Fruit fly (Drosophila melanogaster) whole organism, embryonic: ENCODE measurements around the gene mAChR-B.

Experiments
- ATbp ChIP-seq: fragments of 200-800 bp; sonication (Bioruptor generic); optimal IDR thresholded peaks from 2 replicates; lab custom pipeline; 2017; ENCODE audit warnings: missing biosample characterization, mild to moderate bottlenecking, missing genetic modification characterization, missing genetic modification reagents
- Awh ChIP-seq: fragments of 200-800 bp; sonication (Bioruptor generic); IDR thresholded peaks from 2 replicates; pipeline ENCODE4, ENCODE4 v1.3.6; 2022; ENCODE audit warnings: missing biosample characterization, missing genetic modification characterization
- B-H1 ChIP-seq: fragments of 200-800 bp; sonication (Bioruptor generic); IDR thresholded peaks from 3 replicates; pipeline ENCODE4 v1.3.6; 2022; ENCODE audit warnings: missing biosample characterization, missing genetic modification characterization
- Bgb ChIP-seq: fragments of 200-800 bp; sonication (Bioruptor generic); IDR thresholded peaks from 2 replicates; pipeline ENCODE4 v1.3.6; 2022; ENCODE audit warnings: missing biosample characterization, missing genetic modification characterization; ENCODE audit not compliant: partially characterized antibody
- CG12071 ChIP-seq: fragments of 200-800 bp; sonication (Bioruptor generic); optimal IDR thresholded peaks from 3 replicates; lab custom pipeline; 2018; ENCODE audit warnings: missing biosample characterization, mild to moderate bottlenecking, missing genetic modification characterization
- CG13287 ChIP-seq: fragments of 200-800 bp; sonication (Bioruptor generic); IDR thresholded peaks from 2 replicates; pipeline ENCODE4 v1.3.6; 2022; ENCODE audit warnings: missing biosample characterization, missing genetic modification characterization; ENCODE audit not compliant: partially characterized antibody
- CG15269 ChIP-seq: fragments of 200-800 bp; sonication (Bioruptor generic); optimal IDR thresholded peaks from 2 replicates; lab custom pipeline; 2018; ENCODE audit warnings: missing biosample characterization, mild to moderate bottlenecking, missing genetic modification characterization, moderate library complexity
- CG17359 ChIP-seq: fragments of 200-800 bp; sonication (Bioruptor generic); optimal IDR thresholded peaks from 3 replicates; lab custom pipeline; 2018; ENCODE audit warnings: missing biosample characterization, mild to moderate bottlenecking, missing genetic modification characterization, moderate library complexity
- CG18619 ChIP-seq: fragments of 200-800 bp; sonication (Bioruptor generic); optimal IDR thresholded peaks from 3 replicates; lab custom pipeline; 2017; ENCODE audit warnings: missing biosample characterization, mild to moderate bottlenecking, missing genetic modification characterization
- CG2129 ChIP-seq: fragments of 200-800 bp; sonication (Bioruptor generic); IDR thresholded peaks from 2 replicates; pipeline ENCODE4 v1.3.6; 2022; ENCODE audit warnings: missing biosample characterization, missing genetic modification characterization; ENCODE audit not compliant: partially characterized antibody
- CG4282 ChIP-seq: fragments of 200-800 bp; sonication (Bioruptor generic); optimal IDR thresholded peaks from 2 replicates; lab custom pipeline; 2016; ENCODE audit warnings: missing biosample characterization, missing genetic modification characterization
- CG4854 ChIP-seq: fragments of 200-800 bp; sonication (Bioruptor generic); optimal IDR thresholded peaks from 2 replicates; lab custom pipeline; 2016; ENCODE audit warnings: missing biosample characterization, missing genetic modification characterization, inconsistent platforms
- CG5180 ChIP-seq: fragments of 200-800 bp; sonication (Bioruptor generic); optimal IDR thresholded peaks from 3 replicates; lab custom pipeline; 2017; ENCODE audit warnings: missing biosample characterization, missing genetic modification characterization, mild to moderate bottlenecking, moderate library complexity, missing genetic modification reagents
- CG6765 ChIP-seq: fragments of 200-800 bp; sonication (Bioruptor generic); optimal IDR thresholded peaks from 3 replicates; lab custom pipeline; 2017; ENCODE audit warnings: missing biosample characterization, mild to moderate bottlenecking, missing genetic modification characterization
- CG7745 ChIP-seq: fragments of 200-800 bp; sonication (Bioruptor generic); optimal IDR thresholded peaks from 2 replicates; lab custom pipeline; 2018; ENCODE audit warnings: missing biosample characterization, mild to moderate bottlenecking, missing genetic modification characterization, moderate library complexity
- CG7839 ChIP-seq: fragments of 200-800 bp; sonication (Bioruptor generic); optimal IDR thresholded peaks from 3 replicates; lab custom pipeline; 2018; ENCODE audit warnings: missing biosample characterization, mild to moderate bottlenecking, missing genetic modification characterization, moderate library complexity
- CHES-1-like ChIP-seq: fragments of 200-800 bp; sonication (Bioruptor generic); optimal IDR thresholded peaks from 2 replicates; lab custom pipeline; 2016; ENCODE audit warnings: missing biosample characterization, missing genetic modification characterization
- Dek ChIP-seq: fragments of 200-800 bp; sonication (Bioruptor generic); optimal IDR thresholded peaks from 3 replicates; lab custom pipeline; 2019; ENCODE audit warnings: missing biosample characterization, mild to moderate bottlenecking, missing genetic modification characterization, moderate library complexity
- Doc2 ChIP-seq: fragments of 200-800 bp; sonication (Bioruptor generic); IDR thresholded peaks from 2 replicates; pipeline ENCODE4 v1.3.6; 2022; ENCODE audit warnings: missing biosample characterization, missing genetic modification characterization
- Gsc ChIP-seq: fragments of 200-800 bp; sonication (Bioruptor generic); IDR thresholded peaks from 2 replicates; pipeline ENCODE4 v1.3.6; 2022; ENCODE audit warnings: missing biosample characterization, missing genetic modification characterization
- HmgD ChIP-seq: fragments of 200-800 bp; sonication (Bioruptor generic); optimal IDR thresholded peaks from 3 replicates; lab custom pipeline; 2016; ENCODE audit warnings: missing biosample characterization, missing genetic modification characterization
- Lhr ChIP-seq: fragments of 200-800 bp; sonication (Bioruptor generic); optimal IDR thresholded peaks from 3 replicates; lab custom pipeline; 2017; ENCODE audit warnings: mild to moderate bottlenecking, missing biosample characterization, missing genetic modification reagents, missing genetic modification characterization
- MESR4 ChIP-seq: fragments of 200-800 bp; sonication (Bioruptor generic); optimal IDR thresholded peaks from 2 replicates; lab custom pipeline; 2018; ENCODE audit warnings: missing biosample characterization, mild to moderate bottlenecking, missing genetic modification characterization, moderate library complexity
- Nf-YC ChIP-seq: fragments of 200-800 bp; optimal IDR thresholded peaks from 3 replicates; lab custom pipeline; 2019; ENCODE audit warnings: missing biosample characterization, mild to moderate bottlenecking, missing genetic modification characterization, moderate library complexity
- Sox102F ChIP-seq: fragments of 200-800 bp; sonication (Bioruptor generic); optimal IDR thresholded peaks from 2 replicates; lab custom pipeline; 2018; ENCODE audit warnings: missing biosample characterization, mild to moderate bottlenecking, missing genetic modification characterization, moderate library complexity
- bsh ChIP-seq, 2 experiments: fragments of 200-800 bp; sonication (Bioruptor generic); optimal IDR thresholded peaks; 2 replicates each; lab custom pipeline; 2017 to 2018; ENCODE audit warnings: mild to moderate bottlenecking in 2 of 2, missing biosample characterization in 2 of 2, missing genetic modification characterization in 2 of 2, moderate library complexity in 1 of 2
- caup ChIP-seq: fragments of 200-800 bp; sonication (Bioruptor generic); optimal IDR thresholded peaks from 3 replicates; lab custom pipeline; 2017; ENCODE audit warnings: missing biosample characterization, mild to moderate bottlenecking, missing genetic modification characterization, moderate library complexity; ENCODE audit not compliant: severe bottlenecking
- cg ChIP-seq: fragments of 200-800 bp; sonication (Bioruptor generic); optimal IDR thresholded peaks from 3 replicates; lab custom pipeline; 2019; ENCODE audit warnings: missing biosample characterization, mild to moderate bottlenecking, missing genetic modification characterization, moderate library complexity
- cwo ChIP-seq: fragments of 200-800 bp; sonication (Bioruptor generic); optimal IDR thresholded peaks from 3 replicates; lab custom pipeline; 2017; ENCODE audit warnings: missing biosample characterization, missing genetic modification characterization, mild to moderate bottlenecking, moderate library complexity, missing genetic modification reagents
- dan ChIP-seq: fragments of 200-800 bp; sonication (Bioruptor generic); IDR thresholded peaks from 2 replicates; pipeline ENCODE4 v1.3.6; 2022; ENCODE audit warnings: missing biosample characterization, missing genetic modification characterization
- dm ChIP-seq: fragments of 200-800 bp; sonication (Bioruptor generic); optimal IDR thresholded peaks from 3 replicates; lab custom pipeline; 2016; ENCODE audit warnings: missing biosample characterization, missing genetic modification characterization
- eyg ChIP-seq: fragments of 200-800 bp; sonication (Bioruptor generic); optimal IDR thresholded peaks from 3 replicates; lab custom pipeline; 2016; ENCODE audit warnings: missing biosample characterization, missing genetic modification characterization
- gt ChIP-seq: fragments of 200-800 bp; sonication (Bioruptor generic); IDR thresholded peaks from 2 replicates; pipeline ENCODE4 v1.3.6; 2022; ENCODE audit warnings: missing biosample characterization, missing genetic modification characterization
- hb ChIP-seq: fragments of 200-800 bp; sonication (Bioruptor generic); IDR thresholded peaks from 3 replicates; pipeline ENCODE4 v1.3.6; 2022; ENCODE audit warnings: missing biosample characterization, missing genetic modification characterization; ENCODE audit not compliant: partially characterized antibody
- hbn ChIP-seq: fragments of 200-800 bp; sonication (Bioruptor generic); IDR thresholded peaks from 2 replicates; pipeline ENCODE4 v1.3.6; 2022; ENCODE audit warnings: missing biosample characterization, missing genetic modification characterization; ENCODE audit not compliant: partially characterized antibody
- kay ChIP-seq: fragments of 200-800 bp; sonication (Bioruptor generic); optimal IDR thresholded peaks from 2 replicates; lab custom pipeline; 2016; ENCODE audit warnings: missing biosample characterization, missing genetic modification characterization
- kni ChIP-seq: fragments of 200-800 bp; sonication (Bioruptor generic); optimal IDR thresholded peaks from 3 replicates; lab custom pipeline; 2017; ENCODE audit warnings: mild to moderate bottlenecking, missing biosample characterization, missing genetic modification reagents, missing genetic modification characterization
- lola ChIP-seq, 3 experiments: fragments of >200 bp in 2 of 3; fragments of 200-800 bp in 1 of 3; sonication (Bioruptor generic) in 1 of 3; optimal IDR thresholded peaks; 2 replicates each; lab custom pipeline; 2017 to 2019; ENCODE audit warnings: missing biosample characterization in 3 of 3, missing genetic modification characterization in 3 of 3, mild to moderate bottlenecking in 1 of 3, moderate library complexity in 1 of 3
- oc ChIP-seq: fragments of 200-800 bp; sonication (Bioruptor generic); optimal IDR thresholded peaks from 2 replicates; lab custom pipeline; 2018; ENCODE audit warnings: missing biosample characterization, mild to moderate bottlenecking, missing genetic modification characterization, moderate library complexity
- pros ChIP-seq: fragments of 200-800 bp; sonication (Bioruptor generic); optimal IDR thresholded peaks from 3 replicates; lab custom pipeline; 2019; ENCODE audit warnings: missing biosample characterization, mild to moderate bottlenecking, missing genetic modification characterization, moderate library complexity
- rib ChIP-seq: fragments of 200-800 bp; sonication (Bioruptor generic); IDR thresholded peaks from 2 replicates; pipeline ENCODE4 v1.3.6; 2022; ENCODE audit warnings: missing biosample characterization, missing genetic modification characterization
- ssp ChIP-seq: fragments of 200-800 bp; sonication (Bioruptor generic); IDR thresholded peaks from 2 replicates; pipeline ENCODE4 v1.3.6; 2022; ENCODE audit warnings: missing biosample characterization, missing genetic modification characterization
- stc ChIP-seq: fragments of 200-800 bp; sonication (Bioruptor generic); IDR thresholded peaks from 2 replicates; pipeline ENCODE4 v1.3.6; 2022; ENCODE audit warnings: missing biosample characterization, missing genetic modification characterization
- sug ChIP-seq: fragments of 200-800 bp; optimal IDR thresholded peaks from 2 replicates; lab custom pipeline; 2019; ENCODE audit warnings: missing biosample characterization, mild to moderate bottlenecking, missing genetic modification characterization, moderate library complexity
- trem ChIP-seq: fragments of 200-800 bp; optimal IDR thresholded peaks from 3 replicates; lab custom pipeline; 2019; ENCODE audit warnings: missing biosample characterization, mild to moderate bottlenecking, missing genetic modification characterization, moderate library complexity
- usp ChIP-seq: fragments of >200 bp; optimal IDR thresholded peaks from 2 replicates; lab custom pipeline; 2017; ENCODE audit warnings: missing biosample characterization, missing genetic modification characterization
- zf30C ChIP-seq: fragments of 200-800 bp; sonication (Bioruptor generic); optimal IDR thresholded peaks from 3 replicates; lab custom pipeline; 2018; ENCODE audit warnings: missing biosample characterization, mild to moderate bottlenecking, missing genetic modification characterization

The mAChR-B gene

DNA sequence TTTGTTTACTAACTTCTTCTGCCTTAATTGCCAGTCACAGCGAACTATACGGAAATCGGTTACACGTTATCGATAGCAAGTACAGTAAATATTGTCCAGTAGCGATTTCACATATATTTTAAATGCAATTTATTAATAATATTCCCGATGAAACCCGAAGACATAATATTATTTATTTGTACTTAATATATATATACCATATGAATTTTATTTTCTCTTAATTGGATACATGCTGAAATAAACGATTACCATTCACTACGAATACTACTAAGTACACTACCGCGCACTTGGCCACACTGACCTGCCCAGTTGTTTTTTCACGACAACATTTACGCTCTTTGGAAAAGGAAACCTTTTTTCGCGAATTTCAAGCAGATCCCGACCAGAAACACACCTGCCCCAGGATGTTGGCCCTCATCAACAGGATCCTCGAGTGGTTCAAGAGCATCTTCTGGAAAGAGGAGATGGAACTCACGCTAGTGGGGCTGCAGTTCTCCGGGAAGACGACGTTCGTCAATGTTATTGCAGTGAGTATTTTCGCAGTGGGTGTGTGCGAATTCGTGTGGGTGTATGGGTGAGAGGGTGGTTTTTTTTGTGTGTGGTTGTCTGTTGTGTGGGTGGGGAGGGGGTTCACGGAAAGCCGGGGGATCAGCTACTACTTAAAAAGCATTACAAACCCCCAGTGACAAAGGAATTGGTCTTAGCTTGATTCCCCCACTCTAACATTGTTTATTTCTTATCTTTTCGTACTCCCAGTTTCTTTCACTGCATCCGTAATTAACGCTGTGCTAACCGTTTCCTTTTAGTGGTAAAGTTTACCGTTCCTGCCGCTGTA lies 67.4 kb downstream of the mAChR-B start, which contains the start of the genes CG9667 and Arl8 (continued):
- TF ChIP-seq Awh (GFP tag; lab: Robert Waterston, UW) (0 out of 2 replicates have a peak, but pooled peaks have one; percentile 33), CG15269 (tag; lab: Kevin White, UChicago) (peak; percentile 66), CG4854 (no peak), CG17359 (tag; lab: Kevin White, UChicago) (peak; percentile 57), Lhr (GFP tag; lab: Kevin White, UChicago) (peak; percentile 75), ATbp (peak; percentile 23), Gsc (GFP tag; lab: Robert Waterston, UW) (no peak), Doc2 (no peak), CG6765 (GFP tag; lab: Kevin White, UChicago) (no peak), dan (no peak), trem (tag; lab: Kevin White, UChicago) (peak; percentile 78), Dek (tag; lab: Kevin White, UChicago) (peak; percentile 31), CG4282 (GFP tag; lab: Kevin White, UChicago) (no peak), CG18619 (GFP tag; lab: Kevin White, UChicago) (peak; percentile 37), eyg (GFP tag; lab: Kevin White, UChicago) (no peak), CG12071 (no peak), CG2129 (no peak), hbn (no peak; the same call in 1 of the 2 replicates), MESR4 (GFP tag; lab: Kevin White, UChicago) (peak; percentile 86), usp (GFP tag; lab: Kevin White, UChicago) (no peak), kni (GFP tag; lab: Kevin White, UChicago) (peak; percentile 33), caup (peak; percentile 47), cwo (GFP tag; lab: Kevin White, UChicago) (peak; percentile 15), dm (GFP tag; lab: Kevin White, UChicago) (no peak), B-H1 (GFP tag; lab: Robert Waterston, UW) (no peak), CG7745 (tag; lab: Kevin White, UChicago) (no peak), pros (no peak), ssp (GFP tag; lab: Robert Waterston, UW) (peak; percentile 56), gt (no peak), bsh (GFP tag; optimal IDR thresholded peaks at IDR 0.05; lab: Kevin White, UChicago) (peak in 1 of 2 experiments; percentile 68), lola (GFP tag; optimal IDR thresholded peaks at IDR 0.05; lab: Kevin White, UChicago) (peak in 1 of 3 experiments; percentile 61), hb (GFP tag; lab: Robert Waterston, UW) (no peak), zf30C (peak; percentile 6), CHES-1-like (GFP tag; lab: Kevin White, UChicago) (peak; percentile 16), CG13287 (GFP tag; lab: Robert Waterston, UW) (peak; percentile 69), oc (tag; lab: Kevin White, UChicago) (peak; percentile 30), Bgb (GFP tag; lab: Robert Waterston, UW) (no peak; the same call in 1 of the 2 replicates), cg (GFP tag; lab: Kevin White, UChicago) (peak; percentile 71), kay (GFP tag; lab: Kevin White, UChicago) (peak; percentile 36), sug (tag; lab: Kevin White, UChicago) (peak; percentile 78), Sox102F (GFP tag; lab: Kevin White, UChicago) (peak; percentile 64), CG7839 (tag; lab: Kevin White, UChicago) (peak; percentile 74), rib (GFP tag; lab: Robert Waterston, UW) (no peak), CG5180 (GFP tag; lab: Kevin White, UChicago) (no peak), stc (GFP tag; lab: Robert Waterston, UW) (peak; percentile 58), HmgD (GFP tag; lab: Kevin White, UChicago) (no peak), Nf-YC (tag; lab: Kevin White, UChicago) (peak; percentile 66)
